Worm (Caenorhabditis elegans) whole organism, L1 larva: ENCODE results near the gene nspf-1.

ENCODE experiments used
- C04F5.9 ChIP-seq: sonication (generic microtip); optimal IDR thresholded peaks from 2 replicates; lab custom pipeline; 2016; ENCODE audit warnings: missing genetic modification characterization, missing compliant biosample characterization
- aly-2 ChIP-seq: fragments of 150-350 bp; optimal IDR thresholded peaks from 2 replicates; lab custom pipeline; 2014; ENCODE audit warnings: missing biosample characterization, missing genetic modification characterization
- ces-1 ChIP-seq: fragments of 150-350 bp; optimal IDR thresholded peaks from 2 replicates; lab custom pipeline; 2014; ENCODE audit warnings: missing biosample characterization, missing genetic modification reagents, missing genetic modification characterization
- dsc-1 ChIP-seq: sonication (generic microtip); optimal IDR thresholded peaks from 2 replicates; lab custom pipeline; 2016; ENCODE audit warnings: mild to moderate bottlenecking, missing genetic modification characterization, missing compliant biosample characterization
- efl-1 ChIP-seq, 4 experiments: fragments of 150-350 bp; optimal IDR thresholded peaks in 3 of 4; peaks in 1 of 4; 1 replicate in 1 of 4; 2 replicates in 3 of 4; lab custom pipeline; 2014; ENCODE audit warnings: missing biosample characterization in 2 of 4, missing genetic modification characterization in 2 of 4, missing genetic modification reagents in 2 of 4
- efl-3 ChIP-seq: fragments of 200-800 bp; sonication (Bioruptor generic); optimal IDR thresholded peaks from 2 replicates; lab custom pipeline; 2018; ENCODE audit warnings: mild to moderate bottlenecking, missing genetic modification characterization, missing compliant biosample characterization
- egl-27 ChIP-seq, 2 experiments: fragments of 150-350 bp in 1 of 2; sonication (generic microtip); optimal IDR thresholded peaks; 3 replicates each; lab custom pipeline; 2017 to 2018; ENCODE audit warnings: missing biosample characterization in 2 of 2, missing genetic modification characterization in 2 of 2, missing genetic modification reagents in 2 of 2
- elt-3 ChIP-seq, 6 experiments: fragments of 150-350 bp in 1 of 6; sonication (generic microtip); optimal IDR thresholded peaks; 2 replicates each; lab custom pipeline; 2017 to 2018; ENCODE audit warnings: missing biosample characterization in 6 of 6, missing genetic modification characterization in 6 of 6, inconsistent platforms in 1 of 6
- fkh-10 ChIP-seq: sonication (generic microtip); optimal IDR thresholded peaks from 2 replicates; lab custom pipeline; 2017; ENCODE audit warnings: missing biosample characterization, missing genetic modification reagents, missing genetic modification characterization
- fkh-8 ChIP-seq: sonication (generic microtip); optimal IDR thresholded peaks from 2 replicates; lab custom pipeline; 2016; ENCODE audit warnings: mild to moderate bottlenecking, missing genetic modification characterization, missing compliant biosample characterization
- hlh-4 ChIP-seq: sonication (generic microtip); optimal IDR thresholded peaks from 2 replicates; lab custom pipeline; 2016; ENCODE audit warnings: mild to moderate bottlenecking, missing genetic modification characterization, missing compliant biosample characterization
- irx-1 ChIP-seq: sonication (generic microtip); optimal IDR thresholded peaks from 2 replicates; lab custom pipeline; 2016; ENCODE audit warnings: missing genetic modification characterization, missing compliant biosample characterization
- lin-14 ChIP-seq: fragments of 200-800 bp; sonication (Bioruptor generic); optimal IDR thresholded peaks from 2 replicates; lab custom pipeline; 2018; ENCODE audit warnings: mild to moderate bottlenecking, missing genetic modification characterization, moderate library complexity, missing compliant biosample characterization
- lin-35 ChIP-seq, 2 experiments: fragments of 150-350 bp; optimal IDR thresholded peaks; 2 replicates each; lab custom pipeline; 2014; ENCODE audit warnings: missing biosample characterization in 2 of 2, missing genetic modification characterization in 2 of 2, missing genetic modification reagents in 2 of 2
- lir-3 ChIP-seq: sonication (generic microtip); optimal IDR thresholded peaks from 2 replicates; lab custom pipeline; 2016; ENCODE audit warnings: mild to moderate bottlenecking, missing genetic modification characterization, moderate library complexity, missing compliant biosample characterization; ENCODE audit not compliant: poor library complexity
- lsy-2 ChIP-seq, 2 experiments: fragments of 150-350 bp; optimal IDR thresholded peaks; 2 replicates each; lab custom pipeline; 2014; ENCODE audit warnings: missing biosample characterization in 2 of 2, missing genetic modification characterization in 2 of 2
- mdl-1 ChIP-seq, 2 experiments: fragments of 150-350 bp; optimal IDR thresholded peaks; 2 replicates each; lab custom pipeline; 2014 to 2017; ENCODE audit warnings: missing biosample characterization in 2 of 2, missing genetic modification characterization in 2 of 2, inconsistent platforms in 1 of 2
- mep-1 ChIP-seq: fragments of 150-350 bp; optimal IDR thresholded peaks from 2 replicates; lab custom pipeline; 2014; ENCODE audit warnings: missing biosample characterization, missing genetic modification characterization
- nhr-19 ChIP-seq: fragments of 200-800 bp; sonication (Bioruptor generic); conservative IDR thresholded peaks from 2 replicates; pipeline ENCODE4 v1.3.6; 2022; ENCODE audit warnings: missing genetic modification characterization, missing compliant biosample characterization
- nhr-20 ChIP-seq: sonication (generic microtip); optimal IDR thresholded peaks from 2 replicates; lab custom pipeline; 2016; ENCODE audit warnings: mild to moderate bottlenecking, missing genetic modification characterization, missing compliant biosample characterization
- nhr-47 ChIP-seq: sonication (generic microtip); optimal IDR thresholded peaks from 2 replicates; lab custom pipeline; 2016; ENCODE audit warnings: mild to moderate bottlenecking, missing genetic modification characterization, moderate library complexity, missing compliant biosample characterization
- nhr-71 ChIP-seq: sonication (generic microtip); optimal IDR thresholded peaks from 2 replicates; lab custom pipeline; 2016; ENCODE audit warnings: mild to moderate bottlenecking, missing genetic modification characterization, moderate library complexity, missing compliant biosample characterization
- nhr-76 ChIP-seq: sonication (generic microtip); optimal IDR thresholded peaks from 2 replicates; lab custom pipeline; 2017; ENCODE audit warnings: missing biosample characterization, missing genetic modification characterization
- nhr-77 ChIP-seq: fragments of 150-350 bp; optimal IDR thresholded peaks from 2 replicates; lab custom pipeline; 2014; ENCODE audit warnings: missing biosample characterization, missing genetic modification characterization
- pqm-1 ChIP-seq: sonication (generic microtip); optimal IDR thresholded peaks from 3 replicates; lab custom pipeline; 2017; ENCODE audit warnings: missing biosample characterization, missing genetic modification characterization
- rnt-1 ChIP-seq: sonication (generic microtip); optimal IDR thresholded peaks from 2 replicates; lab custom pipeline; 2016; ENCODE audit warnings: mild to moderate bottlenecking, missing genetic modification characterization, moderate library complexity, missing compliant biosample characterization
- snu-23 ChIP-seq: sonication (generic microtip); optimal IDR thresholded peaks from 2 replicates; lab custom pipeline; 2016; ENCODE audit warnings: missing genetic modification characterization, missing compliant biosample characterization
- sptf-1 ChIP-seq: fragments of 150-350 bp; optimal IDR thresholded peaks from 2 replicates; lab custom pipeline; 2014; ENCODE audit warnings: missing biosample characterization, missing genetic modification characterization
- unc-130 ChIP-seq: fragments of 150-350 bp; optimal IDR thresholded peaks from 2 replicates; lab custom pipeline; 2017; ENCODE audit warnings: missing biosample characterization, missing genetic modification characterization, inconsistent platforms
- unc-98 ChIP-seq: fragments of 200-800 bp; sonication (Bioruptor generic); IDR thresholded peaks from 2 replicates; pipeline ENCODE4 v1.3.6; 2022; ENCODE audit warnings: missing genetic modification characterization, missing compliant biosample characterization

Gene nspf-1

ce11 chrII:2698378-2698777, 11.0 kb downstream of the nspf-1 start, which contains the start of gene sri-62 (continued):
- no peak for TF ChIP-seq lir-3 (tag; lab: Kevin White, UChicago)

DNA sequence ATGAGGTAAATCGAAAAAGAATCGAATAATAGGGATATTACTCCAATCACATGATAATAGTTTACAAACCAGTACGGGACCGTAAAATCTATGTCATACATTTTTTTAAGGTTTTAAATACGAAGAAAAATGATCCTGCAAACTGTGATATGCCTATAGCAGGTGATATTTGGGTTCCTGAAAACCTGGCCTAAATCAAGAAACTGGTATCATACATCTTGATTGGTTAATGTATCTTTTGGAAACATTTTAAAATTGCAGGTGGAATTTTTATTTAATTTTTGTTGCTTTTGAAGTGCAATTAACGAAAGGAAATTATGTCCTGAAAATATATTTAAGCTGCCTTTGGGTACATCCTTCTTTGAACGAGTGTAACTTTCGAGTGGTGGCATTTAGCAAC, 12.8 kb downstream of the nspf-1 start, which contains the start of gene sri-61:
sri-61 (minus strand) TSS at position 101 of the 400 bp plus-strand sequence.
- peak; percentile 77 for TF ChIP-seq hlh-4 (tag; lab: Kevin White, UChicago)
- no peak for TF ChIP-seq egl-27 (tag; optimal IDR thresholded peaks at IDR 0.05; lab: Kevin White, UChicago)

- no peak for TF ChIP-seq C04F5.9
Measured at ce11 chrII:2702757-2703156, 15.3 kb downstream of the nspf-1 start, which contains the start of gene sri-60. sri-60 (minus strand) TSS chrII:2702857.

- TF ChIP-seq fkh-10 (GFP tag; lab: Kevin White, UChicago) (no peak), mdl-1 (tag; optimal IDR thresholded peaks at IDR 0.05; lab: Kevin White, UChicago) (no peak), pqm-1 (tag; lab: Kevin White, UChicago) (no peak), efl-3 (GFP tag; lab: Kevin White, UChicago) (no peak), dsc-1 (tag; lab: Kevin White, UChicago) (no peak), ces-1 (GFP tag; lab: Kevin White, UChicago) (no peak), nhr-19 (GFP tag; lab: Robert Waterston, UW) (no peak), unc-98 (GFP tag; lab: Robert Waterston, UW) (no peak)
Measured at ce11 chrII:2705200-2705599, 17.8 kb downstream of the nspf-1 start, which contains the start of gene srh-128. srh-128 (minus strand) TSS chrII:2705300.

DNA sequence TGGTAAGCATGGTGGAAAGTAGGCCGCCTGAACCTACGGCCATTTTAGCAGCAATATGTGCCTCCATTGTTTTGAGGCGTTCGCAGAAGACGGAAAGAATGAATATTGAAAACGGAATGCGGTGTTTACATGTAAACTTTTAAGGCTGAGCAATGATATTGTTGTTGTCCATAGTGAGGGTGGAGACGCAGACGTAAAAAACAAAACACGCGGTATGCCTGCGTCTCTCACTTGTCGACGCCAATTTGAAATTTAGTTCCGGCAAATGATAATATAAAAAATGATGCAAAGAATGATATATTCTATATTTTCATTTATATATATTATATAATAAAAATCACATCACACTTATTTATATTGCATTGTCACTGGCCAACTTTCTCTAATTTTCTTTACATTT, 20.4 kb downstream of the nspf-1 start, which contains the start of gene Y47G7B.2:
Y47G7B.2 (minus strand) TSS at position 143 of the 400 bp plus-strand sequence.
- TF ChIP-seq nhr-77 (tag; lab: Kevin White, UChicago) (no peak), nhr-20 (tag; lab: Kevin White, UChicago) (peak; percentile 7), lin-14 (GFP tag; lab: Kevin White, UChicago) (peak; percentile 66), efl-1 (optimal IDR thresholded peaks at IDR 0.05; lab: Kevin White, UChicago) (peak; percentile 29 to 64), efl-1 (GFP tag; optimal IDR thresholded peaks at IDR 0.05 in 1 of 2; lab: Kevin White, UChicago) (no peak), rnt-1 (tag; lab: Kevin White, UChicago) (peak; percentile 29), fkh-8 (peak; percentile 55), C04F5.9 (no peak), nhr-47 (peak; percentile 23), sptf-1 (no peak), nhr-71 (tag; lab: Kevin White, UChicago) (peak; percentile 42), lin-35 (GFP tag; optimal IDR thresholded peaks at IDR 0.05; lab: Kevin White, UChicago) (peak in 1 of 2 experiments; percentile 34), nhr-76 (tag; lab: Kevin White, UChicago) (no peak), mdl-1 (tag; optimal IDR thresholded peaks at IDR 0.05; lab: Kevin White, UChicago) (peak in 1 of 2 experiments; percentile 8)

ce11 chrII:2709942-2710341, 22.5 kb downstream of the nspf-1 start, which contains the start of gene T05A8.1:
T05A8.1 (minus strand) TSS chrII:2710042.
- TF ChIP-seq unc-130 (tag; lab: Kevin White, UChicago) (no peak), aly-2 (tag; lab: Kevin White, UChicago) (no peak), irx-1 (tag; lab: Kevin White, UChicago) (no peak), efl-1 (optimal IDR thresholded peaks at IDR 0.05; lab: Kevin White, UChicago) (no peak), efl-1 (GFP tag; optimal IDR thresholded peaks at IDR 0.05 in 1 of 2; lab: Kevin White, UChicago) (no peak), mep-1 (no peak), lsy-2 (tag; optimal IDR thresholded peaks at IDR 0.05; lab: Kevin White, UChicago) (no peak), snu-23 (GFP tag; lab: Kevin White, UChicago) (no peak), elt-3 (tag; optimal IDR thresholded peaks at IDR 0.05; lab: Kevin White, UChicago) (no peak), rnt-1 (tag; lab: Kevin White, UChicago) (no peak)
